Fruit fly (Drosophila melanogaster) whole organism, embryonic: ENCODE data around the gene CG42514.

ENCODE experiments used
- B-H1 ChIP-seq: fragments of 200-800 bp; sonication (Bioruptor generic); IDR thresholded peaks from 3 replicates; pipeline ENCODE4 v1.3.6; 2022; ENCODE audit warnings: missing biosample characterization, missing genetic modification characterization
- CG10147 ChIP-seq: fragments of 200-800 bp; sonication (Bioruptor generic); optimal IDR thresholded peaks from 2 replicates; lab custom pipeline; 2019; ENCODE audit warnings: missing biosample characterization, mild to moderate bottlenecking, missing genetic modification characterization, moderate library complexity
- CG11398 ChIP-seq: fragments of 200-800 bp; sonication (Bioruptor generic); optimal IDR thresholded peaks from 2 replicates; lab custom pipeline; 2016; ENCODE audit warnings: missing biosample characterization, missing genetic modification characterization
- CG11696 ChIP-seq: fragments of 200-800 bp; sonication (Bioruptor generic); IDR thresholded peaks from 2 replicates; pipeline ENCODE4 v1.3.6; 2022; ENCODE audit warnings: missing biosample characterization, missing genetic modification characterization
- CG13287 ChIP-seq: fragments of 200-800 bp; sonication (Bioruptor generic); IDR thresholded peaks from 2 replicates; pipeline ENCODE4 v1.3.6; 2022; ENCODE audit warnings: missing biosample characterization, missing genetic modification characterization; ENCODE audit not compliant: partially characterized antibody
- CG18011 ChIP-seq: fragments of 200-800 bp; sonication (Bioruptor generic); optimal IDR thresholded peaks from 2 replicates; lab custom pipeline; 2017; ENCODE audit warnings: missing biosample characterization, missing genetic modification characterization, mild to moderate bottlenecking, moderate library complexity, missing genotype
- CG18764 ChIP-seq: fragments of 200-800 bp; sonication (Bioruptor generic); optimal IDR thresholded peaks from 3 replicates; lab custom pipeline; 2016; ENCODE audit warnings: missing biosample characterization, missing genetic modification characterization
- CG2889 ChIP-seq: fragments of 200-800 bp; sonication (Bioruptor generic); IDR thresholded peaks from 3 replicates; pipeline ENCODE4 v1.3.6; 2022; ENCODE audit warnings: missing biosample characterization, missing genetic modification characterization
- CG32772 ChIP-seq: fragments of 200-800 bp; sonication (Bioruptor generic); IDR thresholded peaks from 2 replicates; pipeline ENCODE4 v1.3.6; 2022; ENCODE audit warnings: missing biosample characterization, missing genetic modification characterization
- CG3726 ChIP-seq: fragments of 200-800 bp; sonication (Bioruptor generic); IDR thresholded peaks from 3 replicates; pipeline ENCODE4, ENCODE4 v1.3.6; 2022; ENCODE audit warnings: missing biosample characterization, missing genetic modification characterization
- CG42726 ChIP-seq: fragments of 200-800 bp; sonication (Bioruptor generic); IDR thresholded peaks from 2 replicates; pipeline ENCODE4 v1.3.6; 2022; ENCODE audit warnings: missing biosample characterization, missing genetic modification characterization; ENCODE audit not compliant: partially characterized antibody
- CG6689 ChIP-seq: fragments of 200-800 bp; sonication (Bioruptor generic); IDR thresholded peaks from 2 replicates; pipeline ENCODE4 v1.3.6; 2022; ENCODE audit warnings: missing biosample characterization, missing genetic modification characterization
- CG7271 ChIP-seq: fragments of 200-800 bp; sonication (Bioruptor generic); optimal IDR thresholded peaks from 2 replicates; lab custom pipeline; 2018; ENCODE audit warnings: missing biosample characterization, mild to moderate bottlenecking, missing genetic modification characterization, moderate library complexity
- CG8089 ChIP-seq: fragments of 200-800 bp; sonication (Bioruptor generic); optimal IDR thresholded peaks from 3 replicates; lab custom pipeline; 2016; ENCODE audit warnings: missing biosample characterization, missing genetic modification characterization
- CG9727 ChIP-seq: fragments of 200-800 bp; sonication (Bioruptor generic); optimal IDR thresholded peaks from 3 replicates; lab custom pipeline; 2017; ENCODE audit warnings: missing biosample characterization, mild to moderate bottlenecking, missing genetic modification characterization
- CG9932 ChIP-seq: fragments of 200-800 bp; sonication (Bioruptor generic); IDR thresholded peaks from 2 replicates; pipeline ENCODE4 v1.3.6; 2022; ENCODE audit warnings: missing biosample characterization, missing genetic modification characterization
- CTCF ChIP-seq: fragments of 200-800 bp; sonication (Bioruptor generic); optimal IDR thresholded peaks from 2 replicates; lab custom pipeline; 2017; ENCODE audit warnings: missing biosample characterization, mild to moderate bottlenecking, missing genetic modification characterization, moderate library complexity
- D19A ChIP-seq: fragments of 200-800 bp; optimal IDR thresholded peaks from 3 replicates; lab custom pipeline; 2019; ENCODE audit warnings: missing biosample characterization, mild to moderate bottlenecking, missing genetic modification characterization, moderate library complexity
- E2f1 ChIP-seq: fragments of 200-800 bp; sonication (Bioruptor generic); IDR thresholded peaks from 2 replicates; pipeline ENCODE4 v1.3.6; 2022; ENCODE audit warnings: missing biosample characterization, missing genetic modification characterization
- Gug ChIP-seq: fragments of 200-800 bp; sonication (Bioruptor generic); IDR thresholded peaks from 4 replicates; pipeline ENCODE4 v1.3.6; 2022; ENCODE audit warnings: missing biosample characterization, missing genetic modification characterization
- H15 ChIP-seq: fragments of 200-800 bp; sonication (Bioruptor generic); IDR thresholded peaks from 3 replicates; pipeline ENCODE4 v1.3.6; 2022; ENCODE audit warnings: missing biosample characterization, missing genetic modification characterization
- Meics ChIP-seq: fragments of 200-800 bp; sonication (Bioruptor generic); optimal IDR thresholded peaks from 2 replicates; lab custom pipeline; 2017; ENCODE audit warnings: missing biosample characterization, mild to moderate bottlenecking, missing genetic modification characterization
- Scr ChIP-seq: fragments of 200-800 bp; sonication (Bioruptor generic); IDR thresholded peaks from 2 replicates; pipeline ENCODE4 v1.3.6; 2022; ENCODE audit warnings: missing biosample characterization, missing genetic modification characterization; ENCODE audit not compliant: partially characterized antibody
- Sox102F ChIP-seq: fragments of 200-800 bp; sonication (Bioruptor generic); optimal IDR thresholded peaks from 2 replicates; lab custom pipeline; 2018; ENCODE audit warnings: missing biosample characterization, mild to moderate bottlenecking, missing genetic modification characterization, moderate library complexity
- Trl ChIP-seq, 3 experiments: fragments of >200 bp in 2 of 3; fragments of 200-800 bp in 1 of 3; sonication (Bioruptor generic) in 1 of 3; optimal IDR thresholded peaks; 2 replicates in 1 of 3; 3 replicates in 2 of 3; lab custom pipeline; 2016 to 2017; ENCODE audit warnings: missing biosample characterization in 1 of 3, missing genetic modification characterization in 1 of 3
- Xrp1 ChIP-seq: fragments of 200-800 bp; sonication (Bioruptor generic); IDR thresholded peaks from 2 replicates; pipeline ENCODE4 v1.3.6; 2022; ENCODE audit warnings: missing biosample characterization, missing genetic modification characterization
- ato ChIP-seq: fragments of 200-800 bp; sonication (Bioruptor generic); IDR thresholded peaks from 2 replicates; pipeline ENCODE4 v1.3.6; 2022; ENCODE audit warnings: missing biosample characterization, missing genetic modification characterization; ENCODE audit not compliant: partially characterized antibody
- btn ChIP-seq: fragments of 200-800 bp; sonication (Bioruptor generic); optimal IDR thresholded peaks from 2 replicates; lab custom pipeline; 2016; ENCODE audit warnings: missing biosample characterization, missing genetic modification characterization
- chm ChIP-seq: fragments of 200-800 bp; sonication (Bioruptor generic); IDR thresholded peaks from 2 replicates; pipeline ENCODE4 v1.3.6; 2022; ENCODE audit warnings: missing biosample characterization, missing genetic modification characterization
- chn ChIP-seq: fragments of 200-800 bp; sonication (Bioruptor generic); optimal IDR thresholded peaks from 2 replicates; lab custom pipeline; 2016; ENCODE audit warnings: missing biosample characterization, missing genetic modification characterization
- corto ChIP-seq: fragments of 200-800 bp; sonication (Bioruptor generic); optimal IDR thresholded peaks from 2 replicates; lab custom pipeline; 2016; ENCODE audit warnings: missing biosample characterization, mild to moderate bottlenecking, missing genetic modification characterization, moderate library complexity
- esg ChIP-seq: fragments of 200-800 bp; sonication (Bioruptor generic); conservative IDR thresholded peaks from 2 replicates; pipeline ENCODE4 v1.3.6; 2022; ENCODE audit warnings: missing biosample characterization, missing genetic modification characterization
- fd102C ChIP-seq: fragments of 200-800 bp; sonication (Bioruptor generic); optimal IDR thresholded peaks from 2 replicates; lab custom pipeline; 2018; ENCODE audit warnings: missing biosample characterization, mild to moderate bottlenecking, missing genetic modification characterization, moderate library complexity
- fd3F ChIP-seq: fragments of 200-800 bp; sonication (Bioruptor generic); optimal IDR thresholded peaks from 2 replicates; lab custom pipeline; 2018; ENCODE audit warnings: missing biosample characterization, mild to moderate bottlenecking, missing genetic modification characterization, moderate library complexity
- gem ChIP-seq: fragments of 200-800 bp; sonication (Bioruptor generic); optimal IDR thresholded peaks from 2 replicates; lab custom pipeline; 2019; ENCODE audit warnings: missing biosample characterization, mild to moderate bottlenecking, missing genetic modification characterization, moderate library complexity
- ken ChIP-seq: fragments of 200-800 bp; sonication (Bioruptor generic); IDR thresholded peaks from 3 replicates; pipeline ENCODE4 v1.3.6; 2022; ENCODE audit warnings: missing biosample characterization, missing genetic modification characterization
- pan ChIP-seq, 4 experiments: fragments of >200 bp in 3 of 4; fragments of 200-800 bp in 1 of 4; sonication (Bioruptor generic) in 1 of 4; optimal IDR thresholded peaks in 3 of 4; IDR thresholded peaks in 1 of 4; 2 replicates each; pipeline versions ENCODE4 v1.3.6 to Lab custom; 2017 to 2022; ENCODE audit warnings: missing biosample characterization in 2 of 4, missing genetic modification characterization in 2 of 4, mixed read lengths in 1 of 4
- peb ChIP-seq: fragments of 200-800 bp; sonication (Bioruptor generic); IDR thresholded peaks from 2 replicates; pipeline ENCODE4 v1.3.6; 2022; ENCODE audit warnings: missing biosample characterization, missing genetic modification characterization
- repo ChIP-seq: fragments of 200-800 bp; sonication (Bioruptor generic); optimal IDR thresholded peaks from 2 replicates; lab custom pipeline; 2016; ENCODE audit warnings: missing biosample characterization, missing genetic modification characterization
- rib ChIP-seq: fragments of 200-800 bp; sonication (Bioruptor generic); IDR thresholded peaks from 2 replicates; pipeline ENCODE4 v1.3.6; 2022; ENCODE audit warnings: missing biosample characterization, missing genetic modification characterization
- run ChIP-seq: fragments of 200-800 bp; sonication (Bioruptor generic); optimal IDR thresholded peaks from 3 replicates; lab custom pipeline; 2018; ENCODE audit warnings: missing biosample characterization, mild to moderate bottlenecking, missing genetic modification characterization
- so ChIP-seq: fragments of 200-800 bp; sonication (Bioruptor generic); IDR thresholded peaks from 3 replicates; pipeline ENCODE4 v1.3.6; 2022; ENCODE audit warnings: missing biosample characterization, missing genetic modification characterization
- tna ChIP-seq: fragments of 200-800 bp; sonication (Bioruptor generic); IDR thresholded peaks from 2 replicates; pipeline ENCODE4 v1.3.6; 2022; ENCODE audit warnings: missing biosample characterization, missing genetic modification characterization; ENCODE audit not compliant: partially characterized antibody
- trem ChIP-seq: fragments of 200-800 bp; optimal IDR thresholded peaks from 3 replicates; lab custom pipeline; 2019; ENCODE audit warnings: missing biosample characterization, mild to moderate bottlenecking, missing genetic modification characterization, moderate library complexity
- ttk ChIP-seq: fragments of 200-800 bp; sonication (Bioruptor generic); IDR thresholded peaks from 2 replicates; pipeline ENCODE4 v2.1.2; 2022; ENCODE audit warnings: missing biosample characterization, missing genetic modification characterization
- vnd ChIP-seq: fragments of 200-800 bp; sonication (Bioruptor generic); IDR thresholded peaks from 3 replicates; pipeline ENCODE4 v1.3.6; 2022; ENCODE audit warnings: missing biosample characterization, missing genetic modification characterization; ENCODE audit not compliant: partially characterized antibody
- zen ChIP-seq: fragments of 200-800 bp; sonication (Bioruptor generic); optimal IDR thresholded peaks from 3 replicates; lab custom pipeline; 2018; ENCODE audit warnings: missing biosample characterization, mild to moderate bottlenecking, missing genetic modification characterization, moderate library complexity
- zfh2 ChIP-seq: fragments of 200-800 bp; sonication (Bioruptor generic); optimal IDR thresholded peaks from 2 replicates; lab custom pipeline; 2016; ENCODE audit warnings: missing biosample characterization, missing genetic modification characterization

CG42514 gene

DNA sequence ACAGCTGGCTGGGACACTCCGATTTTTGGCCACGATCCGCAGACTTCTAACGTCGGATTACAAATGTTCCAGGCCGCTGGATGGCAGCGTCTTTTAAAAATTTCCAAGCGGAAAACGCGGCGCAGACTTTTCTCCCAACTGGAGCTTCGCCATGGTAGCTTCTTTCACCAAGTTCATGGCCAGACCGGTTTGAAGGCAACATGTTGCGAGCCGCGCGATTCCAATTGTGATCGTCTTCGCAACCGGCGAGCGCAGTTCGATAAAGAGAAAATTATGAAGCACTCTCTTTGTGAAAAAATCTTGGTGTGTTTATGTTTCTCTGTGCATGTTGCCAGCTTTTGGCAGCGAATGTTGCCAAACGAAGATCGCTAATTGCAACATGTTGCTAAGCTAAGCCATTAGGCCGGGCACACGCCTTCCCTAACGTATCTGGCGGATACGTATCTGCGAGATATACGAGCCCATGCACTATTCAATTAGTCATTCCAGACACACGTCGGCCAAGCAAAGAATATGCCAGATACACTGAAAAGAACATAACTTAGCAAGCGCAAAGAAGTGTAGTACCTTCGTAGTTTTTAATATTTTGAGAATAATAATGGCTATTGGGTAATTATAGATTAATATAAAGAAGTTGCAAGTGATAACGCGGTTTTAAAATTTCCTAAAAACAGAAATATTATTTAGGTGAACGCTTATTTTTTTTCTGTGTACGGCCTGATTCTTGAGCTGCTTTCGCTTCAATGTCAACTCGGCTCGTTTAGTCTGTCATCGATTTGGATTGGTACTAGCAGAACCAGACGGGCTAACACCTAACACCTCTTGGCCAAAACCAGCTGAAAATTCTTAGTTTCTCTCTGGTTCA lies 43.9 kb downstream of the CG42514 start, which contains the start of gene dsx-c73A (continued):
- TF ChIP-seq repo = no peak
- no peak for TF ChIP-seq ken (GFP tag; lab: Robert Waterston, UW)
- peak; percentile 46; the same call in 1 of the 2 replicates for TF ChIP-seq CG6689
- TF ChIP-seq B-H1 (GFP tag; lab: Robert Waterston, UW) = no peak
- TF ChIP-seq Xrp1 (GFP tag; lab: Robert Waterston, UW) = peak; percentile 71
- TF ChIP-seq CG8089 = no peak
- TF ChIP-seq vnd (GFP tag; lab: Robert Waterston, UW) = no peak
- no peak for TF ChIP-seq H15
- no peak for TF ChIP-seq ato (GFP tag; lab: Robert Waterston, UW)
- TF ChIP-seq btn = no peak
- no peak for TF ChIP-seq peb (GFP tag; lab: Robert Waterston, UW)
- TF ChIP-seq Meics (GFP tag; lab: Kevin White, UChicago) = no peak
- TF ChIP-seq Scr (GFP tag; lab: Robert Waterston, UW) = no peak
- TF ChIP-seq Gug (GFP tag; lab: Robert Waterston, UW) = no peak
- no peak for TF ChIP-seq CG42726 (GFP tag; lab: Robert Waterston, UW)
- TF ChIP-seq zfh2 (GFP tag; lab: Kevin White, UChicago) = no peak
- peak; percentile 40 to 70 for TF ChIP-seq Trl (optimal IDR thresholded peaks at IDR 0.05; lab: Kevin White, UChicago)
- no peak for TF ChIP-seq Trl (GFP tag; optimal IDR thresholded peaks at IDR 0.05; lab: Kevin White, UChicago)
- TF ChIP-seq corto (GFP tag; lab: Kevin White, UChicago) = no peak
- TF ChIP-seq CG11398 (GFP tag; lab: Kevin White, UChicago) = no peak
- no peak for TF ChIP-seq esg
- TF ChIP-seq CG10147 (GFP tag; lab: Kevin White, UChicago) = no peak
- no peak for TF ChIP-seq CG2889 (GFP tag; lab: Robert Waterston, UW)
- TF ChIP-seq E2f1 (GFP tag; lab: Robert Waterston, UW) = 0 out of 2 replicates have a peak, but pooled peaks have one; percentile 11
- TF ChIP-seq run (tag; lab: Kevin White, UChicago) = no peak
- TF ChIP-seq CG11696 = 0 out of 2 replicates have a peak, but pooled peaks have one; percentile 14
- TF ChIP-seq CG7271 (tag; lab: Kevin White, UChicago) = no peak
- 0 out of 3 replicates have a peak, but pooled peaks have one; percentile 21 for TF ChIP-seq so (GFP tag; lab: Robert Waterston, UW)
- 0 out of 2 replicates have a peak, but pooled peaks have one; percentile 28 for TF ChIP-seq ttk (GFP tag; lab: Robert Waterston, UW)
- no peak for TF ChIP-seq CG9932 (GFP tag; lab: Robert Waterston, UW)
- no peak for TF ChIP-seq tna (GFP tag; lab: Robert Waterston, UW)
- TF ChIP-seq CG18011 (GFP tag; lab: Kevin White, UChicago) = no peak
- TF ChIP-seq zen (tag; lab: Kevin White, UChicago) = peak; percentile 69
- TF ChIP-seq D19A = peak; percentile 21
- no peak for TF ChIP-seq fd102C
- no peak for TF ChIP-seq pan (optimal IDR thresholded peaks at IDR 0.05; lab: Kevin White, UChicago)
- peak in 1 of 2 experiments; percentile 27 for TF ChIP-seq pan (GFP tag; optimal IDR thresholded peaks at IDR 0.05 in 1 of 2, IDR thresholded peaks at IDR 0.05 in 1 of 2)
- TF ChIP-seq CG18764 (GFP tag; lab: Kevin White, UChicago) = no peak
- TF ChIP-seq Sox102F (GFP tag; lab: Kevin White, UChicago) = peak; percentile 56
- TF ChIP-seq CG3726 = no peak
- TF ChIP-seq chm = no peak
- TF ChIP-seq CG32772 (GFP tag; lab: Robert Waterston, UW) = peak; percentile 23; the same call in 1 of the 2 replicates
- TF ChIP-seq fd3F (GFP tag; lab: Kevin White, UChicago) = no peak
- peak; percentile 56 for TF ChIP-seq gem (tag; lab: Kevin White, UChicago)
- TF ChIP-seq chn (GFP tag; lab: Kevin White, UChicago) = no peak
- TF ChIP-seq CG9727 (GFP tag; lab: Kevin White, UChicago) = peak; percentile 35
- no peak for TF ChIP-seq CTCF
- TF ChIP-seq rib (GFP tag; lab: Robert Waterston, UW) = no peak
- TF ChIP-seq trem = peak; percentile 2
- TF ChIP-seq CG13287 = 0 out of 2 replicates have a peak, but pooled peaks have one; percentile 31
